Worm (Caenorhabditis elegans): ENCODE data around the gene nekl-3.

ce11 chrX:12348329-12348728 is 43.0 kb downstream of the nekl-3 start, which contains the start of gene F42F12.14:
- no peak for TF ChIP-seq unc-39 (tag; optimal IDR thresholded peaks at IDR 0.05)
- no peak for TF ChIP-seq egl-43 (GFP tag; IDR thresholded peaks at IDR 0.05)
- TF ChIP-seq lin-39 (tag; optimal IDR thresholded peaks at IDR 0.05): no peak
- TF ChIP-seq T26A8.4 (GFP tag; IDR thresholded peaks at IDR 0.05): no peak

Measured in whole organism, L4 larva.